Fruit fly (Drosophila melanogaster) whole organism, pupa: ENCODE results near the gene SmydA-8.

ENCODE experiments used
- CG12605 ChIP-seq: fragments of 200-800 bp; sonication (Bioruptor generic); IDR thresholded peaks from 2 replicates; pipeline ENCODE4 v1.3.6; 2022; ENCODE audit warnings: missing biosample characterization, missing genetic modification characterization
- CG4496 ChIP-seq: fragments of 200-800 bp; sonication (Bioruptor generic); IDR thresholded peaks from 3 replicates; pipeline ENCODE4 v1.3.6; 2022; ENCODE audit warnings: missing biosample characterization, missing genetic modification characterization
- CG8159 ChIP-seq: fragments of 200-800 bp; sonication (Bioruptor generic); optimal IDR thresholded peaks from 3 replicates; lab custom pipeline; 2018; ENCODE audit warnings: missing biosample characterization, mild to moderate bottlenecking, missing genetic modification characterization, moderate library complexity

dm6 chrX:2161020-2161419 is 52.6 kb downstream of the SmydA-8 start:
- TF ChIP-seq CG4496 (GFP tag; lab: Robert Waterston, UW) (no peak), CG8159 (no peak), CG12605 (GFP tag; lab: Robert Waterston, UW) (no peak)
